Worm (Caenorhabditis elegans): ENCODE results near the gene lgc-22.

DNA sequence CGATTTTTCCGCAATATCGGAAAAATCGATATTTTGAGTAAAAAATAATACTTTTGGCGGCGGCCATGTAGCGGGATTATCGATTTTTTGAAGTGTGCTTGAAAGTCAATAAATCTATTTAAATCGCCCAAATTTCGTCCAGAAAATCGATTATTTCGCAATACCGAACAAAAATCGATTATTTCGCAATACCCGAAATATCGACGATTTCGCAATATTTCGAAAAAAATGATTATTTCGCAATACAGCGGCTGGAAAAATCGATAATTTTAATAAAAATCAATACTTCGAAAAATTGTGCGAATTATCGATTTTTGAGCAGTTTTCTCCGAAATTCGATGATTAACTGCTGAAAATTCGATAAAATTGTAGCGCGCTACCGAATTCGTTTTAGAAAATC, 16.9 kb downstream of the lgc-22 start:
- TF ChIP-seq unc-62 (GFP tag; optimal IDR thresholded peaks at IDR 0.05) = no peak
- TF ChIP-seq sma-3 (GFP tag; optimal IDR thresholded peaks at IDR 0.05) = no peak
- no peak for TF ChIP-seq sma-9 (GFP tag; optimal IDR thresholded peaks at IDR 0.05)
- TF ChIP-seq sma-9 (tag; optimal IDR thresholded peaks at IDR 0.05) = no peak

All from whole organism, L2 larva.